Worm (Caenorhabditis elegans) whole organism, early embryonic: Measurements from ENCODE around the gene M03E7.1.

ENCODE experiments used
- B0310.2 ChIP-seq: sonication (generic microtip); optimal IDR thresholded peaks from 2 replicates; lab custom pipeline; 2016; ENCODE audit warnings: mild to moderate bottlenecking, missing genetic modification characterization, missing compliant biosample characterization
- F13C5.2 ChIP-seq: sonication (generic microtip); optimal IDR thresholded peaks from 2 replicates; lab custom pipeline; 2017; ENCODE audit warnings: mild to moderate bottlenecking, missing genetic modification characterization, inconsistent platforms, missing compliant biosample characterization
- aly-1 ChIP-seq: sonication (generic microtip); optimal IDR thresholded peaks from 2 replicates; lab custom pipeline; 2016; ENCODE audit warnings: missing genetic modification characterization, missing compliant biosample characterization
- ama-1 ChIP-seq: fragments of 150-350 bp; optimal IDR thresholded peaks from 2 replicates; lab custom pipeline; 2014
- ceh-13 ChIP-seq: fragments of 200-800 bp; sonication (Bioruptor generic); optimal IDR thresholded peaks from 2 replicates; lab custom pipeline; 2018; ENCODE audit warnings: mild to moderate bottlenecking, missing genetic modification characterization, missing compliant biosample characterization
- ceh-36 ChIP-seq: sonication (generic microtip); optimal IDR thresholded peaks from 2 replicates; lab custom pipeline; 2016; ENCODE audit warnings: missing genetic modification characterization, inconsistent platforms, missing compliant biosample characterization
- ets-7 ChIP-seq: sonication (generic microtip); optimal IDR thresholded peaks from 2 replicates; lab custom pipeline; 2016; ENCODE audit warnings: missing genotype, missing genetic modification characterization, missing compliant biosample characterization
- flt-1 ChIP-seq: fragments of 200-800 bp; sonication (Bioruptor generic); IDR thresholded peaks from 2 replicates; pipeline ENCODE4 v1.3.6; 2022; ENCODE audit warnings: missing genetic modification characterization, missing compliant biosample characterization
- hmbx-1 ChIP-seq: sonication (generic microtip); optimal IDR thresholded peaks from 2 replicates; lab custom pipeline; 2016; ENCODE audit warnings: mild to moderate bottlenecking, missing genetic modification characterization, missing compliant biosample characterization
- hmg-4 ChIP-seq: fragments of 200-800 bp; sonication (Bioruptor generic); optimal IDR thresholded peaks from 2 replicates; lab custom pipeline; 2018; ENCODE audit warnings: mild to moderate bottlenecking, missing genetic modification characterization, missing compliant biosample characterization
- hnd-1 ChIP-seq: sonication (generic microtip); optimal IDR thresholded peaks from 2 replicates; lab custom pipeline; 2016; ENCODE audit warnings: missing genetic modification characterization, missing compliant biosample characterization
- pes-1 ChIP-seq: fragments of 200-800 bp; sonication (Bioruptor generic); IDR thresholded peaks from 2 replicates; pipeline ENCODE4 v1.3.6; 2022; ENCODE audit warnings: missing genetic modification reagents, missing genetic modification characterization, missing compliant biosample characterization
- scrt-1 ChIP-seq: fragments of 200-800 bp; sonication (Bioruptor generic); IDR thresholded peaks from 2 replicates; pipeline ENCODE4 v1.3.6; 2022; ENCODE audit warnings: missing genetic modification characterization, missing compliant biosample characterization
- sea-1 ChIP-seq: fragments of 200-800 bp; sonication (Bioruptor generic); conservative IDR thresholded peaks from 2 replicates; pipeline ENCODE4 v1.3.6; 2022; ENCODE audit warnings: missing genetic modification characterization, missing compliant biosample characterization
- tbx-11 ChIP-seq: fragments of 200-800 bp; sonication (Bioruptor generic); IDR thresholded peaks from 2 replicates; pipeline ENCODE4 v1.3.6; 2022; ENCODE audit warnings: missing genetic modification characterization, missing compliant biosample characterization
- tbx-37 ChIP-seq: fragments of 200-800 bp; sonication (Bioruptor generic); conservative IDR thresholded peaks from 2 replicates; pipeline ENCODE4 v1.3.6; 2022; ENCODE audit warnings: missing genetic modification reagents, missing genetic modification characterization, missing compliant biosample characterization
- tra-4 ChIP-seq: sonication (generic microtip); optimal IDR thresholded peaks from 2 replicates; lab custom pipeline; 2017; ENCODE audit warnings: missing genetic modification characterization, missing compliant biosample characterization

The M03E7.1 gene

DNA sequence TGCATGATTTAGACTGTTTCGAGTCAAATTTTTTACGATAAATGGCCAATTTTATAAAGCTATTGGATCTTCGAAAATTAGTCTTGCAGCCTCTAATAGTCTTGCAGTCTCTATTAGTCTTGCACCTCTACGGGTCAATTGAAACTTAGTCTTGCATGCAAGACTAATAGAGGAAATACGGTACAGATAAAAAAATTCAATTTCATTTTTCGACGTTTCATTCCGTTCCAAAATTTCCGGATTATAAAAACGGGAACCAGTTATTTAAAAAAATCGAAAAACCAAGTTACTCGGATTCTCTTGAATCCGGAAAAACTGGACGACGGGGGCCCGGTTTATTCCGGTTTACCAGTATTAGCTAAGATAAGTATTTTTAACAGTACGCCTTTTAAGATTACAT is at the start of gene M03E7.1:
Gene M03E7.1 (plus strand): TSS at position 301 of the 400 bp plus-strand sequence.
- TF ChIP-seq aly-1 (tag; lab: Kevin White, UChicago): no peak
- no peak for TF ChIP-seq hnd-1 (tag; lab: Kevin White, UChicago)
- TF ChIP-seq F13C5.2 (tag; lab: Kevin White, UChicago): no peak
- no peak for TF ChIP-seq sea-1 (GFP tag; lab: Robert Waterston, UW)
- no peak for TF ChIP-seq hmbx-1 (tag; lab: Kevin White, UChicago)
- TF ChIP-seq scrt-1 (GFP tag; lab: Robert Waterston, UW): no peak
- TF ChIP-seq tra-4 (tag; lab: Kevin White, UChicago): no peak
- TF ChIP-seq tbx-37 (GFP tag; lab: Robert Waterston, UW): no peak
- TF ChIP-seq pes-1 (GFP tag; lab: Robert Waterston, UW): no peak
- no peak for TF ChIP-seq ama-1 (lab: Kevin White, UChicago)
- no peak for TF ChIP-seq ceh-13 (GFP tag; lab: Kevin White, UChicago)
- TF ChIP-seq B0310.2 (tag; lab: Kevin White, UChicago): no peak
- no peak for TF ChIP-seq ceh-36
- TF ChIP-seq tbx-11 (GFP tag; lab: Robert Waterston, UW): no peak
- TF ChIP-seq ets-7: no peak
- TF ChIP-seq hmg-4 (GFP tag; lab: Kevin White, UChicago): no peak
- TF ChIP-seq flt-1 (GFP tag; lab: Robert Waterston, UW): no peak

DNA sequence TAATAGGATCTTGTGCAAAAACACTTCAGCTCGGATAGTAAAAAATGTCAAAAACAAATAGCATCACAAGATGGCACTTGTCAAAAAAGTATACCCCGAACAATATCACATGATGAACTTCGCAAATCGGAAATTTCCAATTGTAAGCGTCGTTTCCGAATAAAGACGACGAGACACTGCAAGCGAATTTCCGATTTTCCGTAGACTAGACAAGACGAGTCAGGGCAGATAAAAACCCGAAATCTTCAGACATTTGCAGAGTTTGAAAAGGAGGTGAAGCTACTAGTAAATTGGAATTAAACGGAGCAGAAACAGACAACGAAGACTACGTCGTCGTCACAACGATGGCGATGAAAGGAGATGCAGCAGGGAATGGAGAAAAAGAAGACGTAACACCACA is 49.8 kb upstream of the M03E7.1 start:
- TF ChIP-seq ets-7 (no peak), hmbx-1 (tag; lab: Kevin White, UChicago) (no peak), tbx-11 (GFP tag; lab: Robert Waterston, UW) (no peak), sea-1 (GFP tag; lab: Robert Waterston, UW) (no peak), ama-1 (lab: Kevin White, UChicago) (no peak), pes-1 (GFP tag; lab: Robert Waterston, UW) (no peak), tra-4 (tag; lab: Kevin White, UChicago) (no peak), tbx-37 (GFP tag; lab: Robert Waterston, UW) (no peak), aly-1 (tag; lab: Kevin White, UChicago) (no peak)

ce11 chrV:5576008-5576407 is 45.5 kb upstream of the M03E7.1 start:
- TF ChIP-seq hmbx-1 (tag; lab: Kevin White, UChicago): no peak
- TF ChIP-seq scrt-1 (GFP tag; lab: Robert Waterston, UW): no peak
- no peak for TF ChIP-seq ceh-36
- no peak for TF ChIP-seq sea-1 (GFP tag; lab: Robert Waterston, UW)
- TF ChIP-seq pes-1 (GFP tag; lab: Robert Waterston, UW): no peak
- no peak for TF ChIP-seq tbx-37 (GFP tag; lab: Robert Waterston, UW)
- no peak for TF ChIP-seq hmg-4 (GFP tag; lab: Kevin White, UChicago)
- TF ChIP-seq tbx-11 (GFP tag; lab: Robert Waterston, UW): no peak
- TF ChIP-seq F13C5.2 (tag; lab: Kevin White, UChicago): no peak
- TF ChIP-seq aly-1 (tag; lab: Kevin White, UChicago): no peak
- TF ChIP-seq tra-4 (tag; lab: Kevin White, UChicago): no peak
- TF ChIP-seq ceh-13 (GFP tag; lab: Kevin White, UChicago): no peak
- no peak for TF ChIP-seq ama-1 (lab: Kevin White, UChicago)
- no peak for TF ChIP-seq B0310.2 (tag; lab: Kevin White, UChicago)
- no peak for TF ChIP-seq ets-7

DNA sequence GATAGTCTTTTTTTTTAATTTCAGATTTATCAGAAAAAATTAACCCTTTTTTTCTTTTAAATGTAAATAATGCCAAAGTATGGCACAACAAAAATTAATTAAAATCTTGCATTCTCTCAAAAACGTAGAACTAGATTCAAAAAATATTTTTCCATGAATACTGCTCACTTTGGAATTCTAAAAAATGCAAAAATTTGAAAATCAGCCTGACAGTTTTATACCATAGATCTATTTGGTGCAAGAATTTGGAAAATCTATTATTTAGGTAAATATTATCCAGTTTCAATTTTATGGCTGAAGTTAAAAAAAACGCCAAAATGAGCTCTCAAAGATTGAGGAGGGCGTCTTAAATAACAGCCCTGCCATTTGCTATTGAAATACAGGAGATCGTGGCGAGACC is 41.8 kb upstream of the M03E7.1 start:
- TF ChIP-seq F13C5.2 (tag; lab: Kevin White, UChicago) (no peak), ama-1 (lab: Kevin White, UChicago) (no peak), sea-1 (GFP tag; lab: Robert Waterston, UW) (no peak), ceh-13 (GFP tag; lab: Kevin White, UChicago) (no peak)

- peak; percentile 40 for TF ChIP-seq F13C5.2 (tag; lab: Kevin White, UChicago)
- TF ChIP-seq aly-1 (tag; lab: Kevin White, UChicago): no peak
- no peak for TF ChIP-seq ceh-36
- no peak for TF ChIP-seq B0310.2 (tag; lab: Kevin White, UChicago)
Observed at ce11 chrV:5580517-5580916, 41.0 kb upstream of the M03E7.1 start.

- TF ChIP-seq sea-1 (GFP tag; lab: Robert Waterston, UW) (no peak), pes-1 (GFP tag; lab: Robert Waterston, UW) (no peak), scrt-1 (GFP tag; lab: Robert Waterston, UW) (no peak), ceh-13 (GFP tag; lab: Kevin White, UChicago) (no peak), flt-1 (GFP tag; lab: Robert Waterston, UW) (no peak), F13C5.2 (tag; lab: Kevin White, UChicago) (no peak)
Observed at ce11 chrV:5581312-5581711, 40.2 kb upstream of the M03E7.1 start, which contains the start of gene klc-2. Gene klc-2 (minus strand): TSS chrV:5581412.

ce11 chrV:5582308-5582707 is 39.2 kb upstream of the M03E7.1 start:
- TF ChIP-seq aly-1 (tag; lab: Kevin White, UChicago) (no peak), hnd-1 (tag; lab: Kevin White, UChicago) (no peak), tra-4 (tag; lab: Kevin White, UChicago) (no peak), tbx-11 (GFP tag; lab: Robert Waterston, UW) (no peak), sea-1 (GFP tag; lab: Robert Waterston, UW) (no peak), ceh-36 (no peak), hmbx-1 (tag; lab: Kevin White, UChicago) (no peak), ceh-13 (GFP tag; lab: Kevin White, UChicago) (no peak), flt-1 (GFP tag; lab: Robert Waterston, UW) (no peak), F13C5.2 (tag; lab: Kevin White, UChicago) (no peak), tbx-37 (GFP tag; lab: Robert Waterston, UW) (no peak), B0310.2 (tag; lab: Kevin White, UChicago) (no peak), ets-7 (no peak), ama-1 (lab: Kevin White, UChicago) (no peak), hmg-4 (GFP tag; lab: Kevin White, UChicago) (no peak), pes-1 (GFP tag; lab: Robert Waterston, UW) (no peak), scrt-1 (GFP tag; lab: Robert Waterston, UW) (no peak)
